Fruit fly (Drosophila melanogaster): ENCODE results near the gene Dpm1.

- TF ChIP-seq CG6854 (GFP tag; optimal IDR thresholded peaks at IDR 0.05), result peak; percentile 74
- TF ChIP-seq CG32006 (GFP tag; optimal IDR thresholded peaks at IDR 0.05), result no peak
- TF ChIP-seq Sox102F (GFP tag; optimal IDR thresholded peaks at IDR 0.05), result peak; percentile 48
- no peak for TF ChIP-seq CG11294 (GFP tag; IDR thresholded peaks at IDR 0.05)
- TF ChIP-seq eg (GFP tag; IDR thresholded peaks at IDR 0.05), result no peak; the same call in 2 of the 3 replicates
- TF ChIP-seq CG11902 (GFP tag; optimal IDR thresholded peaks at IDR 0.05), result no peak
Measured at dm6 chr2L:19549412-19549811, 23.2 kb upstream of the Dpm1 start.

All from whole organism, prepupa.